Worm (Caenorhabditis elegans): Measurements from ENCODE around the gene T07A5.1.

DNA sequence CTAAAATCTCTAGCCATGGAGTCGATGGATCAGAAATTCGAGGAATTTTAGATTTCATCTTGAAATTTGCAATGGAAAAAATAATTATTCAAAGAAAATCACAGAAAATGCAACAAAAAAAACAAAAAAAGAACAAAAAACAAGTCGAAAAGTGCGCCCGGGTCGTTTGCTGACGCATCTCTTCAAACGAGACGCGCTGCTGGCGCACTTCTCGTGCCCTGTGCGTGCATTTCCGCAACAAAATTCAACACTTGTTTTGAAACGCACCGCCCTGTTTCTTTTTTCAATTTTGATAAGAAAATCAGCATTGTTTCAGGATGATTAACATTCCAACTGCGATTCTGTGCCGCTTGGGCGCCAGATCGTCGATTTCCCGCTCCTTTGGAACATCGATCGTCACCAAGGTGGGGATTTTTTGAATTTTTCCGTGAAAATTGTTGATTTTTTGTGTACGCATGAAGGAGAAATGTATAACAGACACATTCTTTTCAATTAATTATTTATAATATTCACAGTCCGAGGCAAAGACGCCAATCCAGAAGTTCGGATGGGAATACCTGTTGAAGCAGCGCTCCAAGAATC is 28.1 kb upstream of the T07A5.1 start, which contains the start of the genes jmjd-4 and mev-1:
- TF ChIP-seq madf-9 (GFP tag; conservative IDR thresholded peaks at IDR 0.05) (0 out of 2 replicates have a peak, but pooled peaks have one; percentile 41), F26F4.8 (GFP tag; conservative IDR thresholded peaks at IDR 0.05) (no peak), R02D3.7 (tag; optimal IDR thresholded peaks at IDR 0.05) (no peak), ama-1 (optimal IDR thresholded peaks at IDR 0.05) (peak; percentile 79), lin-15B (tag; optimal IDR thresholded peaks at IDR 0.05) (no peak), dve-1 (tag; optimal IDR thresholded peaks at IDR 0.05; ENCODE audit: insufficient read depth) (peak; percentile 94)
